Worm (Caenorhabditis elegans) whole organism, midembryonic: ENCODE measurements around the gene C36E8.6.

Source experiments
- cog-1 ChIP-seq: sonication (generic microtip); optimal IDR thresholded peaks from 2 replicates; lab custom pipeline; 2016; ENCODE audit warnings: missing genetic modification characterization, missing compliant biosample characterization
- ztf-29 ChIP-seq: fragments of 200-800 bp; sonication (Bioruptor generic); IDR thresholded peaks from 2 replicates; pipeline ENCODE4 v1.3.6; 2022; ENCODE audit warnings: missing genetic modification reagents, missing genetic modification characterization, missing compliant biosample characterization

- TF ChIP-seq cog-1 (tag; lab: Kevin White, UChicago) (no peak), ztf-29 (GFP tag; lab: Robert Waterston, UW) (no peak)
Measured at ce11 chrIII:4030839-4031238, 43.0 kb downstream of the C36E8.6 start.
